Worm (Caenorhabditis elegans): ENCODE data around the gene ift-81.

ift-81 gene

DNA sequence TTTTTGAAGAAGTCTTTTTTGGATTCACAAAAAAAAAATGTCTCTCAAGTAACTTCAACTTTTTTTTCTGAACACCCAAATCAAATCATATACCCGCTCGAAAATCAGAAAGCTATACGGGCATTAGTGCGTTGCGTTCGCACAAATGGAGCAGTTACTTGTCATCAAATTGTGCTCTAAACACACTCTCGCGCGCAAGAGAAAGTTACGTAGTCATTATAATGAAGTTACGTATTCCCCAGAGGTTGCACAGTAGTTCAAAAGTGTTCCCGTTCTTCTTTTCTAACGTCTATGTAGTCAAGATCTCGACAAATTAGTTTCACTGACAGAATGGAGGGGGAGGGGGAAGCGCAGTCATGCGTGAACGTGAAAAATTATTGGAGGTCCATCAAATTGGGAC is 23.2 kb downstream of the ift-81 start:
- TF ChIP-seq nhr-28 (tag; optimal IDR thresholded peaks at IDR 0.05) (no peak), lin-14 (GFP tag; optimal IDR thresholded peaks at IDR 0.05) (no peak), unc-86 (tag; optimal IDR thresholded peaks at IDR 0.05) (no peak), fkh-10 (GFP tag; optimal IDR thresholded peaks at IDR 0.05) (no peak), nhr-77 (tag; optimal IDR thresholded peaks at IDR 0.05) (no peak), ceh-82 (tag; optimal IDR thresholded peaks at IDR 0.05) (no peak), nhr-19 (GFP tag; conservative IDR thresholded peaks at IDR 0.05) (no peak), lin-13 (GFP tag; optimal IDR thresholded peaks at IDR 0.05) (no peak), ceh-90 (tag; optimal IDR thresholded peaks at IDR 0.05) (no peak), mep-1 (tag; optimal IDR thresholded peaks at IDR 0.05) (no peak), unc-130 (tag; optimal IDR thresholded peaks at IDR 0.05) (no peak), hpl-2 (GFP tag; optimal IDR thresholded peaks at IDR 0.05) (no peak), snpc-4 (tag; optimal IDR thresholded peaks at IDR 0.05) (no peak), unc-30 (tag; optimal IDR thresholded peaks at IDR 0.05) (no peak), hlh-17 (GFP tag; optimal IDR thresholded peaks at IDR 0.05; ENCODE audit: borderline replicate concordance) (no peak), tlp-1 (tag; optimal IDR thresholded peaks at IDR 0.05) (no peak), zip-4 (GFP tag; optimal IDR thresholded peaks at IDR 0.05) (no peak)

- TF ChIP-seq pax-3 (tag; optimal IDR thresholded peaks at IDR 0.05), result no peak
- TF ChIP-seq ces-1 (GFP tag; optimal IDR thresholded peaks at IDR 0.05), result no peak
- TF ChIP-seq sup-37 (GFP tag; optimal IDR thresholded peaks at IDR 0.05), result no peak
- TF ChIP-seq grh-1 (GFP tag; IDR thresholded peaks at IDR 0.05), result no peak
- TF ChIP-seq nhr-12 (tag; optimal IDR thresholded peaks at IDR 0.05), result no peak
- TF ChIP-seq ceh-63 (GFP tag; optimal IDR thresholded peaks at IDR 0.05), result no peak
- TF ChIP-seq Y116A8C.19 (tag; optimal IDR thresholded peaks at IDR 0.05; ENCODE audit: borderline replicate concordance), result no peak
- TF ChIP-seq efl-1 (optimal IDR thresholded peaks at IDR 0.05), result no peak
- TF ChIP-seq efl-1 (GFP tag; optimal IDR thresholded peaks at IDR 0.05 in 1 of 2), result no peak
- no peak for TF ChIP-seq C04F5.9 (tag; optimal IDR thresholded peaks at IDR 0.05)
- no peak for TF ChIP-seq F16B12.6 (tag; optimal IDR thresholded peaks at IDR 0.05)
- TF ChIP-seq efl-3 (GFP tag; optimal IDR thresholded peaks at IDR 0.05), result no peak
- no peak for TF ChIP-seq sptf-1 (tag; optimal IDR thresholded peaks at IDR 0.05)
Measured at ce11 chrX:5323287-5323686, 24.9 kb downstream of the ift-81 start, which contains the start of gene sto-2. sto-2 (minus strand) TSS chrX:5323387.

ce11 chrX:5329236-5329635 is 30.9 kb downstream of the ift-81 start, which contains the start of gene C26B9.5:
C26B9.5 (plus strand) TSS chrX:5329479.
- TF ChIP-seq aha-1 (tag; optimal IDR thresholded peaks at IDR 0.05) (no peak), elt-2 (tag; optimal IDR thresholded peaks at IDR 0.05) (peak; percentile 37)

DNA sequence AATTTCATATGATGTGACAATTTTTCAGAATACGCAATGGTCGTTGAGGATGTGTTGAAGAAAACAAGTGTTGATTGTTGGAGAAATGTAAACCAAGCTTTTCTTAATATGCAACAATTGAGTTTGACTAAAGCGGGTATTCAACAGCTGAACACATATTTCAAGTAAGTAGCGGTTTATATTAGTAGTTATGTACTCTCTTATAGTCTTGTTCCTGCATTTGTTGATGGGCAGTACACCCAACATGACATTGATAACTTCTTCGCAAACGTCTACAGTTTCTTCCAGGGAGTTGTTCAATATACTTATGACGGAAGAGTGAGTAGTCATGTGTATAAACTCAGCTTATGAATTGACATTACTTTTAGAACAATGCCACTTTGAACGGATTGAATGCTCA is 32.4 kb downstream of the ift-81 start:
- TF ChIP-seq efl-1 (optimal IDR thresholded peaks at IDR 0.05), result no peak
- peak in 1 of 2 experiments; percentile 52 for TF ChIP-seq efl-1 (GFP tag; optimal IDR thresholded peaks at IDR 0.05 in 1 of 2)
- no peak for TF ChIP-seq hlh-4 (tag; optimal IDR thresholded peaks at IDR 0.05)

ce11 chrX:5335368-5335767 is 37.0 kb downstream of the ift-81 start, which contains the start of gene C26B9.6:
C26B9.6 (minus strand) TSS chrX:5335468.
- TF ChIP-seq swsn-7 (tag; optimal IDR thresholded peaks at IDR 0.05), result no peak
- TF ChIP-seq hlh-17 (GFP tag; optimal IDR thresholded peaks at IDR 0.05; ENCODE audit: borderline replicate concordance), result no peak
- no peak for TF ChIP-seq ceh-82 (tag; optimal IDR thresholded peaks at IDR 0.05)
- no peak for TF ChIP-seq mef-2 (tag; optimal IDR thresholded peaks at IDR 0.05)
- no peak for TF ChIP-seq snpc-4 (tag; optimal IDR thresholded peaks at IDR 0.05)
- no peak for TF ChIP-seq skn-1 (tag; optimal IDR thresholded peaks at IDR 0.05)
- no peak for TF ChIP-seq sptf-1 (tag; optimal IDR thresholded peaks at IDR 0.05)
- TF ChIP-seq nhr-237 (tag; optimal IDR thresholded peaks at IDR 0.05), result no peak

Measured in whole organism, L1 larva.